Fruit fly (Drosophila melanogaster): ENCODE results near the gene glu.

dm6 chr2L:16731799-16732198 lies 6.4 kb downstream of the glu start, which contains the start of gene Prosbeta4:
- TF ChIP-seq EcR (GFP tag; optimal IDR thresholded peaks at IDR 0.05) (no peak), usp (GFP tag; optimal IDR thresholded peaks at IDR 0.05) (no peak), psq (optimal IDR thresholded peaks at IDR 0.05) (no peak), CG8478 (optimal IDR thresholded peaks at IDR 0.05) (no peak)

Data from whole organism.